Worm (Caenorhabditis elegans) whole organism, L4/young adult: ENCODE measurements around the gene nlp-80.

Source experiments
- W03F9.2 ChIP-seq: fragments of 150-350 bp; optimal IDR thresholded peaks from 2 replicates; lab custom pipeline; 2014; ENCODE audit warnings: missing biosample characterization, missing genetic modification characterization
- dao-5 ChIP-seq: sonication (generic microtip); optimal IDR thresholded peaks from 2 replicates; lab custom pipeline; 2016; ENCODE audit warnings: missing genotype, missing genetic modification characterization, moderate library complexity, missing compliant biosample characterization
- him-1 ChIP-seq: sonication (generic microtip); optimal IDR thresholded peaks from 2 replicates; lab custom pipeline; 2016; ENCODE audit warnings: missing genotype, missing genetic modification reagents, missing genetic modification characterization, missing compliant biosample characterization

- TF ChIP-seq dao-5 (tag; lab: Kevin White, UChicago) = no peak
- TF ChIP-seq him-1 = no peak
- TF ChIP-seq W03F9.2 = no peak
These were observed 28.0 kb upstream of the nlp-80 start, which contains the start of gene lact-8 for ce11 chrV:11093163-11094091.
